Fruit fly (Drosophila melanogaster): ENCODE data around the gene Agpat4.

- no peak for TF ChIP-seq CG12768 (GFP tag; optimal IDR thresholded peaks at IDR 0.05)
- TF ChIP-seq Mnt (GFP tag; optimal IDR thresholded peaks at IDR 0.05) = no peak
- no peak for TF ChIP-seq ovo (GFP tag; optimal IDR thresholded peaks at IDR 0.05)
These were observed 50.6 kb downstream of the Agpat4 start, which contains the start of gene CG33060 for dm6 chr3L:16330740-16331139.

Measured in whole organism, adult.